Worm (Caenorhabditis elegans) whole organism, L2 larva: ENCODE results near the gene Y44A6D.7.

Experiments
- ama-1 ChIP-seq: fragments of 150-350 bp; optimal IDR thresholded peaks from 2 replicates; lab custom pipeline; 2018; ENCODE audit warnings: inconsistent platforms
- ceh-16 ChIP-seq: fragments of 150-350 bp; optimal IDR thresholded peaks from 2 replicates; lab custom pipeline; 2014; ENCODE audit warnings: missing biosample characterization, missing genetic modification characterization
- fos-1 ChIP-seq: fragments of 150-350 bp; optimal IDR thresholded peaks from 2 replicates; lab custom pipeline; 2014; ENCODE audit warnings: missing biosample characterization, missing genetic modification characterization
- mab-5 ChIP-seq: fragments of 150-350 bp; optimal IDR thresholded peaks from 2 replicates; lab custom pipeline; 2014; ENCODE audit warnings: missing biosample characterization, missing genetic modification characterization
- mbf-1 ChIP-seq: sonication (generic microtip); optimal IDR thresholded peaks from 2 replicates; lab custom pipeline; 2017; ENCODE audit warnings: missing biosample characterization, missing genetic modification characterization
- nhr-11 ChIP-seq: fragments of 150-350 bp; optimal IDR thresholded peaks from 2 replicates; lab custom pipeline; 2014; ENCODE audit warnings: missing biosample characterization, missing genetic modification characterization
- nhr-21 ChIP-seq: fragments of 150-350 bp; optimal IDR thresholded peaks from 2 replicates; lab custom pipeline; 2014; ENCODE audit warnings: missing biosample characterization, missing genetic modification characterization
- nhr-237 ChIP-seq: fragments of 150-350 bp; optimal IDR thresholded peaks from 2 replicates; lab custom pipeline; 2014; ENCODE audit warnings: missing biosample characterization, missing genetic modification characterization
- nhr-77 ChIP-seq: fragments of 150-350 bp; optimal IDR thresholded peaks from 2 replicates; lab custom pipeline; 2014; ENCODE audit warnings: missing biosample characterization, missing genetic modification characterization
- skn-1 ChIP-seq: sonication (generic microtip); optimal IDR thresholded peaks from 2 replicates; lab custom pipeline; 2017; ENCODE audit warnings: missing biosample characterization, missing genetic modification characterization
- unc-39 ChIP-seq: fragments of 150-350 bp; optimal IDR thresholded peaks from 2 replicates; lab custom pipeline; 2014; ENCODE audit warnings: missing biosample characterization, missing genetic modification characterization
- zag-1 ChIP-seq: fragments of 150-350 bp; optimal IDR thresholded peaks from 2 replicates; lab custom pipeline; 2014; ENCODE audit warnings: missing biosample characterization, missing genetic modification characterization

DNA sequence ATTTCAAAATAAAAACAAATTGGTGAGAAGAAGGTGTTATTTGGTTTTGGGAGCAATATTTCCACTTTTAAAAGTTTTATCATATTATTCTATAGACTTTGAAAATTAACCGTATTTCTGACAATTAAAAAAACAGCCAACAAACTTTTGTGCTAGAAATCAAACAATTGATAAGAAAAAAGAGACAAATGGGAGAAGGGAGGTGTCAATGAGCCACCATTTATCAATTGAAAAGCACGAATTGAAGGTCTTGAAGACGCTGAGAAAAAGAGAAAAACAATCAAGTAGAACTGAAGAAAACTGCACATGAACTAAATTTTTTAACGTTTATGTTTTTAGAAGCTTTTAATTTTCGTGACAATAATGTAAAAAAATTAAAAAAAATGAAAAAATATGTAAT lies 43.7 kb upstream of the Y44A6D.7 start:
- TF ChIP-seq ceh-16 (tag; lab: Kevin White, UChicago) (no peak), ama-1 (lab: Kevin White, UChicago) (no peak), nhr-237 (tag; lab: Kevin White, UChicago) (no peak), unc-39 (tag; lab: Kevin White, UChicago) (no peak), nhr-21 (no peak), nhr-11 (tag; lab: Kevin White, UChicago) (no peak), mab-5 (no peak), zag-1 (tag; lab: Kevin White, UChicago) (no peak), fos-1 (tag; lab: Kevin White, UChicago) (peak; percentile 85), skn-1 (tag; lab: Kevin White, UChicago) (no peak), mbf-1 (tag; lab: Kevin White, UChicago) (no peak), nhr-77 (no peak)
